Fruit fly (Drosophila melanogaster) whole organism, embryonic: ENCODE measurements around the gene LSm7.

Experiments used
- Awh ChIP-seq: fragments of 200-800 bp; sonication (Bioruptor generic); IDR thresholded peaks from 2 replicates; pipeline ENCODE4, ENCODE4 v1.3.6; 2022; ENCODE audit warnings: missing biosample characterization, missing genetic modification characterization
- Blimp-1 ChIP-seq: fragments of 200-800 bp; sonication (Bioruptor generic); optimal IDR thresholded peaks from 3 replicates; lab custom pipeline; 2018; ENCODE audit warnings: missing biosample characterization, missing genetic modification characterization, mild to moderate bottlenecking, moderate library complexity, missing genetic modification reagents
- CG10959 ChIP-seq: fragments of 200-800 bp; sonication (Bioruptor generic); IDR thresholded peaks from 2 replicates; pipeline ENCODE4 v1.3.6; 2022; ENCODE audit warnings: missing biosample characterization, missing genetic modification characterization
- CG11456 ChIP-seq: fragments of 200-800 bp; sonication (Bioruptor generic); IDR thresholded peaks from 3 replicates; pipeline ENCODE4 v1.3.6; 2022; ENCODE audit warnings: missing biosample characterization, missing genetic modification characterization
- CG13296 ChIP-seq: fragments of 200-800 bp; sonication (Bioruptor generic); optimal IDR thresholded peaks from 3 replicates; lab custom pipeline; 2018; ENCODE audit warnings: missing biosample characterization, mild to moderate bottlenecking, missing genetic modification characterization
- CG13894 ChIP-seq: fragments of 200-800 bp; sonication (Bioruptor generic); optimal IDR thresholded peaks from 3 replicates; lab custom pipeline; 2018; ENCODE audit warnings: missing biosample characterization, mild to moderate bottlenecking, missing genetic modification characterization, moderate library complexity
- CG15269 ChIP-seq: fragments of 200-800 bp; sonication (Bioruptor generic); optimal IDR thresholded peaks from 2 replicates; lab custom pipeline; 2018; ENCODE audit warnings: missing biosample characterization, mild to moderate bottlenecking, missing genetic modification characterization, moderate library complexity
- CG15514 ChIP-seq: fragments of 200-800 bp; sonication (Bioruptor generic); optimal IDR thresholded peaks from 3 replicates; lab custom pipeline; 2017; ENCODE audit warnings: missing biosample characterization, missing genetic modification characterization, mild to moderate bottlenecking, moderate library complexity, missing genetic modification reagents
- CG1792 ChIP-seq: fragments of 200-800 bp; sonication (Bioruptor generic); optimal IDR thresholded peaks from 2 replicates; lab custom pipeline; 2016; ENCODE audit warnings: missing biosample characterization, missing genetic modification characterization
- CG2199 ChIP-seq: fragments of 200-800 bp; sonication (Bioruptor generic); IDR thresholded peaks from 3 replicates; pipeline ENCODE4 v1.3.6; 2022; ENCODE audit warnings: missing biosample characterization, missing genetic modification characterization
- CG2678 ChIP-seq: fragments of 200-800 bp; sonication (Bioruptor generic); optimal IDR thresholded peaks from 3 replicates; lab custom pipeline; 2019; ENCODE audit warnings: missing biosample characterization, mild to moderate bottlenecking, missing genetic modification characterization, moderate library complexity
- CG32772 ChIP-seq: fragments of 200-800 bp; sonication (Bioruptor generic); IDR thresholded peaks from 2 replicates; pipeline ENCODE4 v1.3.6; 2022; ENCODE audit warnings: missing biosample characterization, missing genetic modification characterization
- CG33557 ChIP-seq: fragments of 200-800 bp; sonication (Bioruptor generic); optimal IDR thresholded peaks from 2 replicates; lab custom pipeline; 2019; ENCODE audit warnings: missing biosample characterization, mild to moderate bottlenecking, missing genetic modification characterization, moderate library complexity
- CG34422 ChIP-seq: fragments of 200-800 bp; sonication (Bioruptor generic); IDR thresholded peaks from 3 replicates; pipeline ENCODE4 v1.3.6; 2022; ENCODE audit warnings: missing biosample characterization, missing genetic modification characterization
- CG8765 ChIP-seq: fragments of 200-800 bp; sonication (Bioruptor generic); IDR thresholded peaks from 2 replicates; pipeline ENCODE4 v1.3.6; 2022; ENCODE audit warnings: missing biosample characterization, missing genetic modification characterization
- Drgx ChIP-seq: fragments of 200-800 bp; sonication (Bioruptor generic); IDR thresholded peaks from 2 replicates; pipeline ENCODE4 v1.3.6; 2022; ENCODE audit warnings: missing biosample characterization, missing genetic modification characterization
- Ets65A ChIP-seq: fragments of 200-800 bp; sonication (Bioruptor generic); peaks from one replicate; lab custom pipeline; 2016; ENCODE audit warnings: missing biosample characterization, missing genetic modification characterization
- Fer1 ChIP-seq: fragments of 200-800 bp; sonication (Bioruptor generic); optimal IDR thresholded peaks from 2 replicates; lab custom pipeline; 2017; ENCODE audit warnings: missing biosample characterization, mild to moderate bottlenecking, missing genetic modification characterization
- Mad ChIP-seq: fragments of 200-800 bp; sonication (Bioruptor generic); optimal IDR thresholded peaks from 2 replicates; lab custom pipeline; 2016; ENCODE audit warnings: missing biosample characterization, missing genetic modification characterization
- Med ChIP-seq: fragments of 200-800 bp; sonication (Bioruptor generic); peaks from one replicate; lab custom pipeline; 2016; ENCODE audit warnings: missing biosample characterization, missing genetic modification characterization, mild to moderate bottlenecking, inconsistent platforms, moderate library complexity
- NC2α ChIP-seq: fragments of 200-800 bp; sonication (Bioruptor generic); optimal IDR thresholded peaks from 2 replicates; lab custom pipeline; 2016; ENCODE audit warnings: missing biosample characterization, missing genetic modification characterization
- Trl ChIP-seq, 3 experiments: fragments of >200 bp in 2 of 3; fragments of 200-800 bp in 1 of 3; sonication (Bioruptor generic) in 1 of 3; optimal IDR thresholded peaks; 2 replicates in 1 of 3; 3 replicates in 2 of 3; lab custom pipeline; 2016 to 2017; ENCODE audit warnings: missing biosample characterization in 1 of 3, missing genetic modification characterization in 1 of 3
- Xrp1 ChIP-seq: fragments of 200-800 bp; sonication (Bioruptor generic); IDR thresholded peaks from 2 replicates; pipeline ENCODE4 v1.3.6; 2022; ENCODE audit warnings: missing biosample characterization, missing genetic modification characterization
- chinmo ChIP-seq: fragments of 200-800 bp; sonication (Bioruptor generic); IDR thresholded peaks from 4 replicates; pipeline ENCODE4 v1.3.6; 2022; ENCODE audit warnings: missing biosample characterization, missing genetic modification characterization; ENCODE audit not compliant: partially characterized antibody
- ci ChIP-seq: fragments of 200-800 bp; sonication (Bioruptor generic); IDR thresholded peaks from 3 replicates; pipeline ENCODE4 v1.3.6; 2022; ENCODE audit warnings: missing biosample characterization, missing genetic modification characterization
- crol ChIP-seq: fragments of 200-800 bp; sonication (Bioruptor generic); IDR thresholded peaks from 2 replicates; pipeline ENCODE4 v1.3.6; 2022; ENCODE audit warnings: missing biosample characterization, missing genetic modification characterization
- cwo ChIP-seq: fragments of 200-800 bp; sonication (Bioruptor generic); optimal IDR thresholded peaks from 3 replicates; lab custom pipeline; 2017; ENCODE audit warnings: missing biosample characterization, missing genetic modification characterization, mild to moderate bottlenecking, moderate library complexity, missing genetic modification reagents
- fd96Cb ChIP-seq: fragments of 200-800 bp; sonication (Bioruptor generic); optimal IDR thresholded peaks from 2 replicates; lab custom pipeline; 2018; ENCODE audit warnings: missing biosample characterization, mild to moderate bottlenecking, missing genetic modification characterization, moderate library complexity
- gcm ChIP-seq: fragments of 200-800 bp; sonication (Bioruptor generic); optimal IDR thresholded peaks from 2 replicates; lab custom pipeline; 2019; ENCODE audit warnings: missing biosample characterization, mild to moderate bottlenecking, missing genetic modification characterization, moderate library complexity
- gem ChIP-seq: fragments of 200-800 bp; sonication (Bioruptor generic); optimal IDR thresholded peaks from 2 replicates; lab custom pipeline; 2019; ENCODE audit warnings: missing biosample characterization, mild to moderate bottlenecking, missing genetic modification characterization, moderate library complexity
- grau ChIP-seq: fragments of 200-800 bp; optimal IDR thresholded peaks from 3 replicates; lab custom pipeline; 2019; ENCODE audit warnings: missing biosample characterization, mild to moderate bottlenecking, missing genetic modification characterization, moderate library complexity
- lab ChIP-seq: fragments of 200-800 bp; sonication (Bioruptor generic); optimal IDR thresholded peaks from 3 replicates; lab custom pipeline; 2017; ENCODE audit warnings: missing biosample characterization, missing genetic modification characterization, mild to moderate bottlenecking, moderate library complexity, missing genetic modification reagents
- nerfin-1 ChIP-seq: fragments of 200-800 bp; sonication (Bioruptor generic); optimal IDR thresholded peaks from 3 replicates; lab custom pipeline; 2019; ENCODE audit warnings: missing biosample characterization, mild to moderate bottlenecking, missing genetic modification characterization, moderate library complexity
- nom ChIP-seq: fragments of 200-800 bp; sonication (Bioruptor generic); optimal IDR thresholded peaks from 2 replicates; lab custom pipeline; 2017; ENCODE audit warnings: missing biosample characterization, missing genetic modification characterization, mild to moderate bottlenecking, moderate library complexity, missing genetic modification reagents
- otp ChIP-seq: fragments of 200-800 bp; sonication (Bioruptor generic); IDR thresholded peaks from 3 replicates; pipeline ENCODE4, ENCODE4 v1.3.6; 2022; ENCODE audit warnings: missing biosample characterization, missing genetic modification characterization
- pan ChIP-seq, 4 experiments: fragments of >200 bp in 3 of 4; fragments of 200-800 bp in 1 of 4; sonication (Bioruptor generic) in 1 of 4; optimal IDR thresholded peaks in 3 of 4; IDR thresholded peaks in 1 of 4; 2 replicates each; pipeline versions ENCODE4 v1.3.6 to Lab custom; 2017 to 2022; ENCODE audit warnings: missing biosample characterization in 2 of 4, missing genetic modification characterization in 2 of 4, mixed read lengths in 1 of 4
- sens ChIP-seq: fragments of 200-800 bp; sonication (Bioruptor generic); peaks from one replicate; lab custom pipeline; 2016; ENCODE audit warnings: missing biosample characterization, missing genetic modification characterization
- sqz ChIP-seq: fragments of 200-800 bp; sonication (Bioruptor generic); optimal IDR thresholded peaks from 3 replicates; lab custom pipeline; 2018; ENCODE audit warnings: missing biosample characterization, mild to moderate bottlenecking, missing genetic modification characterization
- sr ChIP-seq: fragments of 200-800 bp; sonication (Bioruptor generic); IDR thresholded peaks from 3 replicates; pipeline ENCODE4 v1.3.6; 2022; ENCODE audit warnings: missing biosample characterization, missing genetic modification characterization
- tna ChIP-seq: fragments of 200-800 bp; sonication (Bioruptor generic); IDR thresholded peaks from 2 replicates; pipeline ENCODE4 v1.3.6; 2022; ENCODE audit warnings: missing biosample characterization, missing genetic modification characterization; ENCODE audit not compliant: partially characterized antibody
- twi ChIP-seq: fragments of 200-800 bp; optimal IDR thresholded peaks from 2 replicates; lab custom pipeline; 2019; ENCODE audit warnings: missing biosample characterization, mild to moderate bottlenecking, missing genetic modification characterization, moderate library complexity
- zen ChIP-seq: fragments of 200-800 bp; sonication (Bioruptor generic); optimal IDR thresholded peaks from 3 replicates; lab custom pipeline; 2018; ENCODE audit warnings: missing biosample characterization, mild to moderate bottlenecking, missing genetic modification characterization, moderate library complexity

The LSm7 gene

dm6 chr2L:16719643-16720515 lies 23.0 kb downstream of the LSm7 start, which contains the start of gene Cyt-c-p (continued):
- TF ChIP-seq CG1792 (no peak), gcm (GFP tag; lab: Kevin White, UChicago) (peak; percentile 40)
- TF ChIP-seq, all 482 proteins: peak for 191

DNA sequence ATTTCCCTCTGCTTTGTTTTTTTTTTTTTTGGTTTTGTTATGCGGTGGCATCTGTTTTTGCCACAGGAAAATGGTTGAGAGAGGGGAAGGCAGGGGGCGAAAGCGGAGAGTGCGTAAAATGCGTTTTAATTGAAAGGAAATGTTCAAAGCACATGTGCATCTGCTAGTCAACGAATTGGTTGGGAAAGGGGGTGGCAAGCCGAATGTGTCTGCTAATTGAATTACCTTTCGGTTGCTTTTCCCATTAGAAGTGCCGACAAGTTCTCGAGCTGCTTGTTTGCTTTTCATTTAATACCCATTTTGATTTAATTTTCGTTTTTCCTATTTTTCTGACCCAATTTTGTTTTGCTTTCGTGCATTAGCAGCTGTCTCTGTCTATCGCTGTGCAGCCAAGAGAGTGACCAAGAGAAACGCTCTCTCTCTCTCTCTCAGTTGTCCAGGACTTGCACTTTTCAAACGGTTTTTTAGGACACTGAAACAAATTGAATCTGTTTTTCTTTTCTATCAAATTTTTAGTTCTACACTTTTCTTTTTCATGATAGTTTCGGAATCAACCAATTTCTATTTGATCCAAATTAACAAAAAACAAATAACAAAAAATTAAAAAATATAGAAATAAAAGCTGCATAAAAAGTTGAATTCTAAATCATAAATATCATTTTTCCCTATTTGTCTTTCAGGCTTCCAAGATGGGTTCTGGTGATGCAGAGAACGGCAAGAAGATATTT lies 24.3 kb downstream of the LSm7 start:
- TF ChIP-seq CG32772 (GFP tag; lab: Robert Waterston, UW) (0 out of 2 replicates have a peak, but pooled peaks have one; percentile 13), Mad (GFP tag; lab: Kevin White, UChicago) (no peak), Ets65A (GFP tag; lab: Kevin White, UChicago) (peak; percentile 54), chinmo (GFP tag; lab: Robert Waterston, UW) (0 out of 4 replicates have a peak, but pooled peaks have one; percentile 8), nerfin-1 (tag; lab: Kevin White, UChicago) (peak; percentile 37), Xrp1 (GFP tag; lab: Robert Waterston, UW) (peak; percentile 31; the same call in 1 of the 2 replicates), sqz (GFP tag; lab: Kevin White, UChicago) (peak; percentile 16), Trl (optimal IDR thresholded peaks at IDR 0.05; lab: Kevin White, UChicago) (peak; percentile 45 to 64), Trl (GFP tag; optimal IDR thresholded peaks at IDR 0.05; lab: Kevin White, UChicago) (no peak), CG11456 (GFP tag; lab: Robert Waterston, UW) (no peak), crol (peak; percentile 71), sens (peak; percentile 37), otp (GFP tag; lab: Robert Waterston, UW) (peak; percentile 55; the same call in 1 of the 3 replicates), CG15269 (tag; lab: Kevin White, UChicago) (no peak), CG10959 (GFP tag; lab: Robert Waterston, UW) (0 out of 2 replicates have a peak, but pooled peaks have one; percentile 17), CG2199 (GFP tag; lab: Robert Waterston, UW) (0 out of 3 replicates have a peak, but pooled peaks have one; percentile 13), twi (tag; lab: Kevin White, UChicago) (peak; percentile 24), tna (peak; percentile 26; the same call in 1 of the 2 replicates), CG33557 (GFP tag; lab: Kevin White, UChicago) (no peak)
- TF ChIP-seq, all 482 proteins: peak for 14

DNA sequence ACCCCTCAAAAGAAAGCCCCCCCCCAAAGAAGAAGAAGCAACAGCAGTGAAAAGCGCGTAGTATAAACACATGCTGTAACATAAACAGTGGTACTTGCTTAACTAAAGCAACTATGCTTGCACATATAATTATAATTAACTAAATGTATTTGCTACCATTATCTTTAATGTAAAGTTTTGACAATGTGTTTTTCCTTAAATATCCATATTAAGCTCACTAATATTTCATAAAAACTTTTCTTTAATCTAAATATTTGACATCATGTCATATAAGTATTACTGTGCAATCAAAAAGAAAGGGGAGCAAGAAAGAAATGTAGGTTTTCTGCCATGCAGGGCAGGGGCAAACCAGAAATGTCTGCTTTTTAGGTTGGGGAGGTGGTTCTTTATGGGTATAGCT lies 26.1 kb downstream of the LSm7 start:
- peak; percentile 74 for TF ChIP-seq sens
- 0 out of 3 replicates have a peak, but pooled peaks have one; percentile 34 for TF ChIP-seq CG34422 (GFP tag; lab: Robert Waterston, UW)
- peak; percentile 30 for TF ChIP-seq CG13296
- TF ChIP-seq CG2678: peak; percentile 70
- no peak for TF ChIP-seq NC2α (GFP tag; lab: Kevin White, UChicago)
- TF ChIP-seq grau (tag; lab: Kevin White, UChicago): peak; percentile 10
- TF ChIP-seq ci (GFP tag; lab: Robert Waterston, UW): no peak
- no peak for TF ChIP-seq sr
- peak; percentile 69 for TF ChIP-seq lab (GFP tag; lab: Kevin White, UChicago)
- no peak; the same call in 1 of the 2 replicates for TF ChIP-seq Awh (GFP tag; lab: Robert Waterston, UW)
- TF ChIP-seq Fer1: peak; percentile 34
- TF ChIP-seq CG13894 (tag; lab: Kevin White, UChicago): peak; percentile 76
- no peak for TF ChIP-seq pan (optimal IDR thresholded peaks at IDR 0.05; lab: Kevin White, UChicago)
- peak in 1 of 2 experiments; percentile 63 for TF ChIP-seq pan (GFP tag; optimal IDR thresholded peaks at IDR 0.05 in 1 of 2, IDR thresholded peaks at IDR 0.05 in 1 of 2)
- peak; percentile 3 for TF ChIP-seq Med (GFP tag; lab: Kevin White, UChicago)
- TF ChIP-seq cwo (GFP tag; lab: Kevin White, UChicago): peak; percentile 43
- TF ChIP-seq Drgx (GFP tag; lab: Robert Waterston, UW): 0 out of 2 replicates have a peak, but pooled peaks have one; percentile 8
- no peak for TF ChIP-seq CG15269 (tag; lab: Kevin White, UChicago)
- peak; percentile 28 for TF ChIP-seq CG15514 (GFP tag; lab: Kevin White, UChicago)
- TF ChIP-seq Blimp-1 (GFP tag; lab: Kevin White, UChicago): peak; percentile 56
- no peak for TF ChIP-seq nom (GFP tag; lab: Kevin White, UChicago)
- peak; percentile 37 for TF ChIP-seq gem (tag; lab: Kevin White, UChicago)
- peak; percentile 16 for TF ChIP-seq fd96Cb (tag; lab: Kevin White, UChicago)
- TF ChIP-seq CG8765: no peak
- TF ChIP-seq zen (tag; lab: Kevin White, UChicago): no peak
